Worm (Caenorhabditis elegans) whole organism, young adult: ENCODE measurements around the gene T04C12.9.

Experiments
- F37B4.10 ChIP-seq: fragments of 200-800 bp; sonication (Bioruptor generic); IDR thresholded peaks from 2 replicates; pipeline ENCODE4 v1.3.6; 2022; ENCODE audit warnings: missing genetic modification characterization, missing compliant biosample characterization
- Y53G8AR.9 ChIP-seq: fragments of 200-800 bp; sonication (Bioruptor generic); conservative IDR thresholded peaks from 2 replicates; pipeline ENCODE4 v1.3.6; 2022; ENCODE audit warnings: missing genetic modification reagents, missing genetic modification characterization, missing compliant biosample characterization
- lin-40 ChIP-seq: sonication (generic microtip); optimal IDR thresholded peaks from 2 replicates; lab custom pipeline; 2016; ENCODE audit warnings: missing genetic modification characterization, mild to moderate bottlenecking, missing compliant biosample characterization, missing genotype, missing genetic modification reagents

DNA sequence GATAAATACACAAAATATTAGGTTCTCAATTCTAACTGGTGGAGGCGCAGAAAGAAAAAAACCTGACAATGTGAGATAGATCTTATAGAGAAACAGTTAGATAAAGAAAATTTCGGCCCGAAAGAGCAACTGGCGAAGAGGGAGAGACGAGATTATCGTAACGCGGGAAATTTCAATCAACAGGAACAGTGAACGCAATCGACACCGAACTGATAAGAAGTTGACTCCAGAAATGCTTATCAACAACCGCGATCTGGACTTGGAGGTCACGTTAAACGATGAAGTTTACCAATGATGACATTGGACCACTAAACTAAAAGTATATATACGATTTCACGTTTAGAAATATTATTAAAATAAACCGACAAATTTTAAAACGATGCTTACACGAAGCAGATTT lies 13.4 kb upstream of the T04C12.9 start:
- TF ChIP-seq lin-40 (tag; lab: Kevin White, UChicago) (peak; percentile 37), Y53G8AR.9 (GFP tag; lab: Robert Waterston, UW) (peak; percentile 95), F37B4.10 (GFP tag; lab: Robert Waterston, UW) (no peak)
